Worm (Caenorhabditis elegans): Measurements from ENCODE around the gene nipa-1.

DNA sequence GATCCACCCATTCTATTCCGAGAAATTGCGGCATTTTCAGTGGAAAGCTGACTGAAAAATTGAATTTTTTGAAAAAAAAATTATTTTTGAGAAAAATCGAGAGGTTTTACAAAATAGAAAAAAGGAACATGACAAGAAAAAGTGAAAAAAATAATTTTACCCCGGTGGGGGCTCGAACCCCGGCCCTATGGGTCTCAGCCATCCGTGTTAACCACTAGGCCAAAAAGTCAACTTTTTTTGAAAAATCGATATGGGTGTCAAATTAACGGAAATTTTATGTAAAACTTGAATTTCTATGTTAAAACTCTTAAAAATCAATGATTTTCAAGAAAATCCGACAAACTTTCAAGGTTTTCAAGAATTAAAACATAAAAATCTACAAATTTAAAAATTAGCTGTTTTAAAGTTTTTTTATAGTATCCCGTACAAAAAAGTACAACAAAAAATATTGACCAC is 23.0 kb downstream of the nipa-1 start, which contains the start of gene Y53G8B.2:
- TF ChIP-seq snpc-4 (tag; optimal IDR thresholded peaks at IDR 0.05) (no peak), unc-39 (tag; optimal IDR thresholded peaks at IDR 0.05) (no peak), ceh-43 (GFP tag; optimal IDR thresholded peaks at IDR 0.05) (no peak), mep-1 (tag; optimal IDR thresholded peaks at IDR 0.05) (no peak), nhr-12 (tag; optimal IDR thresholded peaks at IDR 0.05) (no peak), lsy-2 (tag; optimal IDR thresholded peaks at IDR 0.05) (no peak), lin-13 (tag; optimal IDR thresholded peaks at IDR 0.05) (no peak), elt-3 (tag; optimal IDR thresholded peaks at IDR 0.05) (no peak), unc-62 (GFP tag; optimal IDR thresholded peaks at IDR 0.05) (no peak), mab-5 (tag; optimal IDR thresholded peaks at IDR 0.05) (no peak), nhr-28 (tag; optimal IDR thresholded peaks at IDR 0.05) (no peak), zip-8 (tag; optimal IDR thresholded peaks at IDR 0.05) (no peak)
